Fruit fly (Drosophila melanogaster) whole organism, embryonic: ENCODE measurements around the gene Doa.

ENCODE experiments used
- CG10565 ChIP-seq: fragments of 200-800 bp; sonication (Bioruptor generic); optimal IDR thresholded peaks from 3 replicates; lab custom pipeline; 2016; ENCODE audit warnings: missing biosample characterization, mild to moderate bottlenecking, missing genetic modification characterization
- CG10959 ChIP-seq: fragments of 200-800 bp; sonication (Bioruptor generic); IDR thresholded peaks from 2 replicates; pipeline ENCODE4 v1.3.6; 2022; ENCODE audit warnings: missing biosample characterization, missing genetic modification characterization
- CG11696 ChIP-seq: fragments of 200-800 bp; sonication (Bioruptor generic); IDR thresholded peaks from 2 replicates; pipeline ENCODE4 v1.3.6; 2022; ENCODE audit warnings: missing biosample characterization, missing genetic modification characterization
- CG11723 ChIP-seq: fragments of 200-800 bp; sonication (Bioruptor generic); optimal IDR thresholded peaks from 2 replicates; lab custom pipeline; 2017; ENCODE audit warnings: missing biosample characterization, mild to moderate bottlenecking, missing genetic modification characterization
- CG12104 ChIP-seq: fragments of 200-800 bp; sonication (Bioruptor generic); optimal IDR thresholded peaks from 3 replicates; lab custom pipeline; 2016; ENCODE audit warnings: missing biosample characterization, missing genetic modification characterization
- CG12236 ChIP-seq: fragments of 200-800 bp; sonication (Bioruptor generic); optimal IDR thresholded peaks from 2 replicates; lab custom pipeline; 2016; ENCODE audit warnings: missing biosample characterization, missing genetic modification characterization
- CG12659 ChIP-seq: fragments of 200-800 bp; sonication (Bioruptor generic); optimal IDR thresholded peaks from 3 replicates; lab custom pipeline; 2017; ENCODE audit warnings: mild to moderate bottlenecking, missing biosample characterization, missing genetic modification reagents, missing genetic modification characterization
- CG12942 ChIP-seq: fragments of 200-800 bp; sonication (Bioruptor generic); optimal IDR thresholded peaks from 3 replicates; lab custom pipeline; 2016; ENCODE audit warnings: missing biosample characterization, missing genetic modification characterization
- CG13296 ChIP-seq: fragments of 200-800 bp; sonication (Bioruptor generic); optimal IDR thresholded peaks from 3 replicates; lab custom pipeline; 2018; ENCODE audit warnings: missing biosample characterization, mild to moderate bottlenecking, missing genetic modification characterization
- CG14965 ChIP-seq: fragments of 200-800 bp; sonication (Bioruptor generic); optimal IDR thresholded peaks from 2 replicates; lab custom pipeline; 2016; ENCODE audit warnings: missing biosample characterization, missing genetic modification characterization, borderline replicate concordance
- CG15479 ChIP-seq: fragments of 200-800 bp; sonication (Bioruptor generic); optimal IDR thresholded peaks from 3 replicates; lab custom pipeline; 2019; ENCODE audit warnings: missing biosample characterization, mild to moderate bottlenecking, missing genetic modification characterization, moderate library complexity
- CG17359 ChIP-seq: fragments of 200-800 bp; sonication (Bioruptor generic); optimal IDR thresholded peaks from 3 replicates; lab custom pipeline; 2018; ENCODE audit warnings: missing biosample characterization, mild to moderate bottlenecking, missing genetic modification characterization, moderate library complexity
- CG1832 ChIP-seq: fragments of 200-800 bp; sonication (Bioruptor generic); optimal IDR thresholded peaks from 2 replicates; lab custom pipeline; 2017; ENCODE audit warnings: missing biosample characterization, mild to moderate bottlenecking, missing genetic modification characterization, inconsistent platforms
- CG2129 ChIP-seq: fragments of 200-800 bp; sonication (Bioruptor generic); IDR thresholded peaks from 2 replicates; pipeline ENCODE4 v1.3.6; 2022; ENCODE audit warnings: missing biosample characterization, missing genetic modification characterization; ENCODE audit not compliant: partially characterized antibody
- CG2875 ChIP-seq: fragments of 200-800 bp; sonication (Bioruptor generic); optimal IDR thresholded peaks from 2 replicates; lab custom pipeline; 2017; ENCODE audit warnings: missing biosample characterization, mild to moderate bottlenecking, missing genetic modification characterization, missing genetic modification reagents
- CG4707 ChIP-seq: fragments of 200-800 bp; sonication (Bioruptor generic); optimal IDR thresholded peaks from 2 replicates; lab custom pipeline; 2018; ENCODE audit warnings: missing biosample characterization, mild to moderate bottlenecking, missing genetic modification characterization, moderate library complexity
- CG8290 ChIP-seq, 3 experiments: fragments of 200-800 bp; sonication (Bioruptor generic); optimal IDR thresholded peaks; 2 replicates each; lab custom pipeline; 2016 to 2019; ENCODE audit warnings: missing biosample characterization in 3 of 3, missing genetic modification characterization in 3 of 3, mild to moderate bottlenecking in 2 of 3, moderate library complexity in 1 of 3
- CG9817 ChIP-seq: fragments of 200-800 bp; sonication (Bioruptor generic); optimal IDR thresholded peaks from 2 replicates; lab custom pipeline; 2018; ENCODE audit warnings: missing biosample characterization, mild to moderate bottlenecking, missing genetic modification characterization, moderate library complexity
- Dfd ChIP-seq, 2 experiments: fragments of >200 bp; optimal IDR thresholded peaks; 2 replicates each; lab custom pipeline; 2017; ENCODE audit warnings: missing biosample characterization in 2 of 2, missing genetic modification characterization in 2 of 2
- Elba2 ChIP-seq: fragments of 200-800 bp; sonication (Bioruptor generic); optimal IDR thresholded peaks from 3 replicates; lab custom pipeline; 2016; ENCODE audit warnings: missing biosample characterization, missing genetic modification characterization
- Fer1 ChIP-seq: fragments of 200-800 bp; sonication (Bioruptor generic); optimal IDR thresholded peaks from 2 replicates; lab custom pipeline; 2017; ENCODE audit warnings: missing biosample characterization, mild to moderate bottlenecking, missing genetic modification characterization
- GATAe ChIP-seq: fragments of 200-800 bp; sonication (Bioruptor generic); conservative IDR thresholded peaks from 2 replicates; pipeline ENCODE4 v1.3.6; 2022; ENCODE audit warnings: missing biosample characterization, missing genetic modification characterization
- HLH54F ChIP-seq: fragments of 200-800 bp; sonication (Bioruptor generic); optimal IDR thresholded peaks from 3 replicates; lab custom pipeline; 2016; ENCODE audit warnings: missing biosample characterization, missing genetic modification characterization
- HLHmδ ChIP-seq: fragments of 200-800 bp; sonication (Bioruptor generic); optimal IDR thresholded peaks from 2 replicates; lab custom pipeline; 2018; ENCODE audit warnings: missing biosample characterization, mild to moderate bottlenecking, missing genetic modification characterization, moderate library complexity
- Hand ChIP-seq: fragments of 200-800 bp; sonication (Bioruptor generic); optimal IDR thresholded peaks from 2 replicates; lab custom pipeline; 2017; ENCODE audit warnings: mild to moderate bottlenecking, missing biosample characterization, missing genetic modification reagents, missing genetic modification characterization
- Myb ChIP-seq: fragments of 200-800 bp; sonication (Bioruptor generic); optimal IDR thresholded peaks from 2 replicates; lab custom pipeline; 2016; ENCODE audit warnings: missing biosample characterization, missing genetic modification characterization
- NC2α ChIP-seq: fragments of 200-800 bp; sonication (Bioruptor generic); optimal IDR thresholded peaks from 2 replicates; lab custom pipeline; 2016; ENCODE audit warnings: missing biosample characterization, missing genetic modification characterization
- Taf1 ChIP-seq: fragments of 200-800 bp; sonication (Bioruptor generic); IDR thresholded peaks from 2 replicates; pipeline ENCODE4 v1.3.6; 2022; ENCODE audit warnings: missing biosample characterization, missing genetic modification characterization
- ab ChIP-seq: fragments of 200-800 bp; sonication (Bioruptor generic); optimal IDR thresholded peaks from 2 replicates; lab custom pipeline; 2016; ENCODE audit warnings: missing biosample characterization, missing genetic modification characterization
- ap ChIP-seq: fragments of 200-800 bp; sonication (Bioruptor generic); IDR thresholded peaks from 2 replicates; pipeline ENCODE4 v1.3.6; 2022; ENCODE audit warnings: missing biosample characterization, missing genetic modification characterization
- ase ChIP-seq: fragments of 200-800 bp; sonication (Bioruptor generic); IDR thresholded peaks from 3 replicates; pipeline ENCODE4 v1.3.6; 2022; ENCODE audit warnings: missing biosample characterization, missing genetic modification characterization
- bbx ChIP-seq: fragments of 200-800 bp; sonication (Bioruptor generic); IDR thresholded peaks from 2 replicates; pipeline ENCODE4 v1.3.6; 2022; ENCODE audit warnings: missing biosample characterization, missing genetic modification characterization; ENCODE audit not compliant: partially characterized antibody
- bcd ChIP-seq: fragments of 200-800 bp; sonication (Bioruptor generic); optimal IDR thresholded peaks from 2 replicates; lab custom pipeline; 2017; ENCODE audit warnings: missing biosample characterization, mild to moderate bottlenecking, missing genetic modification characterization
- croc ChIP-seq: fragments of 200-800 bp; sonication (Bioruptor generic); conservative IDR thresholded peaks from 3 replicates; pipeline ENCODE4 v1.3.6; 2022; ENCODE audit warnings: missing biosample characterization, missing genetic modification characterization
- dati ChIP-seq: fragments of 200-800 bp; sonication (Bioruptor generic); IDR thresholded peaks from 2 replicates; pipeline ENCODE4 v1.3.6; 2022; ENCODE audit warnings: missing biosample characterization, missing genetic modification characterization
- disco-r ChIP-seq: fragments of 200-800 bp; sonication (Bioruptor generic); optimal IDR thresholded peaks from 2 replicates; lab custom pipeline; 2016; ENCODE audit warnings: missing biosample characterization, missing genetic modification characterization
- ewg ChIP-seq: fragments of 200-800 bp; sonication (Bioruptor generic); optimal IDR thresholded peaks from 3 replicates; lab custom pipeline; 2017; ENCODE audit warnings: mild to moderate bottlenecking, missing biosample characterization, missing genetic modification reagents, missing genetic modification characterization
- maf-S ChIP-seq: fragments of 200-800 bp; sonication (Bioruptor generic); optimal IDR thresholded peaks from 2 replicates; lab custom pipeline; 2016; ENCODE audit warnings: missing biosample characterization, missing genetic modification characterization
- onecut ChIP-seq: fragments of 200-800 bp; sonication (Bioruptor generic); IDR thresholded peaks from 2 replicates; pipeline ENCODE4 v1.3.6; 2022; ENCODE audit warnings: missing biosample characterization, missing genetic modification characterization
- pita ChIP-seq: fragments of 200-800 bp; sonication (Bioruptor generic); optimal IDR thresholded peaks from 2 replicates; lab custom pipeline; 2017; ENCODE audit warnings: missing biosample characterization, mild to moderate bottlenecking, missing genetic modification characterization
- pum ChIP-seq: fragments of 200-800 bp; sonication (Bioruptor generic); optimal IDR thresholded peaks from 2 replicates; lab custom pipeline; 2016; ENCODE audit warnings: missing biosample characterization, missing genetic modification characterization
- run ChIP-seq: fragments of 200-800 bp; sonication (Bioruptor generic); optimal IDR thresholded peaks from 3 replicates; lab custom pipeline; 2018; ENCODE audit warnings: missing biosample characterization, mild to moderate bottlenecking, missing genetic modification characterization
- scrt ChIP-seq: fragments of 200-800 bp; sonication (Bioruptor generic); optimal IDR thresholded peaks from 2 replicates; lab custom pipeline; 2018; ENCODE audit warnings: missing biosample characterization, mild to moderate bottlenecking, missing genetic modification characterization, moderate library complexity
- sd ChIP-seq: fragments of 200-800 bp; sonication (Bioruptor generic); optimal IDR thresholded peaks from 3 replicates; lab custom pipeline; 2018; ENCODE audit warnings: missing biosample characterization, mild to moderate bottlenecking, missing genetic modification characterization, moderate library complexity
- tup ChIP-seq: fragments of 200-800 bp; sonication (Bioruptor generic); optimal IDR thresholded peaks from 2 replicates; lab custom pipeline; 2016; ENCODE audit warnings: missing biosample characterization, mild to moderate bottlenecking, missing genetic modification characterization, moderate library complexity
- twi ChIP-seq: fragments of 200-800 bp; optimal IDR thresholded peaks from 2 replicates; lab custom pipeline; 2019; ENCODE audit warnings: missing biosample characterization, mild to moderate bottlenecking, missing genetic modification characterization, moderate library complexity
- wek ChIP-seq: fragments of 200-800 bp; sonication (Bioruptor generic); optimal IDR thresholded peaks from 3 replicates; lab custom pipeline; 2018; ENCODE audit warnings: missing biosample characterization, mild to moderate bottlenecking, missing genetic modification characterization, moderate library complexity
- yki ChIP-seq: fragments of >200 bp; optimal IDR thresholded peaks from 3 replicates; lab custom pipeline; 2018
- zfh2 ChIP-seq: fragments of 200-800 bp; sonication (Bioruptor generic); optimal IDR thresholded peaks from 2 replicates; lab custom pipeline; 2016; ENCODE audit warnings: missing biosample characterization, missing genetic modification characterization

Doa gene

DNA sequence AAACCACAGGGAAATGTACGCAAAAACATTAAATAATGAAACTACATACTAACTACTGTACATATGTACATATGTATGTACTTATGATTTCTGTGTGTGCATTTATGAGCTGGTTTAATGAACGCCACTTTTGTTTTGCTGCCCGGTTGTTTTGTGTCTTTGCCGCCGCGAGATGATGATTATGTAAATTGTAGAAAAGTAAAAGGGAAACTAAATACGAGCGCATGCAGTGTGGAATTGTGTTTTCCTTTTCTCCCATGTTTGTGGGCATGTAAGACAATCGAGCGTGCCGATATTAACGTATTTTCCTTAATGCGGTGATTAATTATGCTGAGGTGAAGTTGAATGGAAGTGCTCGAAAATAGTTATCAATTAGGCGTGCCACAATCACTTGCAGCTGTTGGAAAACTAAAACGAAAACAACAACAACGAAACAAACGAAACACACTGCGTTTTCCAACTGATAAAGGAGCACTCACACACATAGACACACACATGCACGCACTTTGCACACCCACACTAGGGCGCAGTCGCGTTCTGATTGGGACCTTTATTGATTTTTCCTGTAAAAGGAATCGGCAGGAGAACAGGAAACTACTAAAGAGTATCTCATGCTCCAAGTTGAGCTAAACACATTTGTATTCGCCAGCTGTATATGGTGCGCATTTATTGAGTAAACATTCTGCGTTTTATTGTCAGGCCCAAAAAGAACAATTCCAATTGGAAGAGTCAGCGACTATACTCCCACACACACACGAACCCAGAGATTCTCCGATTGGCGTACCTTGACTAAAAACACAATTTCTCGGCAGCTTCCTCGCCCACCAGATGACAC lies 43.9 kb upstream of the Doa start (continued):
- TF ChIP-seq Elba2 (GFP tag; lab: Kevin White, UChicago) (peak; percentile 92), Fer1 (GFP tag; lab: Kevin White, UChicago) (no peak), CG12236 (GFP tag; lab: Kevin White, UChicago) (peak; percentile 24), maf-S (GFP tag; lab: Kevin White, UChicago) (no peak), zfh2 (GFP tag; lab: Kevin White, UChicago) (no peak), tup (GFP tag; lab: Kevin White, UChicago) (no peak), CG1832 (GFP tag; lab: Kevin White, UChicago) (no peak), CG2129 (no peak), pita (GFP tag; lab: Kevin White, UChicago) (no peak), run (no peak), ase (GFP tag; lab: Robert Waterston, UW) (no peak), ewg (GFP tag; lab: Kevin White, UChicago) (peak; percentile 46), wek (GFP tag; lab: Kevin White, UChicago) (no peak), scrt (GFP tag; lab: Kevin White, UChicago) (no peak), Myb (no peak), CG11723 (no peak), CG2875 (GFP tag; lab: Kevin White, UChicago) (no peak), NC2α (GFP tag; lab: Kevin White, UChicago) (no peak), CG13296 (GFP tag; lab: Kevin White, UChicago) (no peak), CG11696 (GFP tag; lab: Robert Waterston, UW) (no peak), ap (GFP tag; lab: Robert Waterston, UW) (no peak), bcd (GFP tag; lab: Kevin White, UChicago) (no peak), dati (no peak), Taf1 (GFP tag; lab: Robert Waterston, UW) (no peak), GATAe (no peak), croc (GFP tag; lab: Robert Waterston, UW) (no peak), CG17359 (tag; lab: Kevin White, UChicago) (no peak), HLHmδ (no peak), ab (no peak), CG10959 (GFP tag; lab: Robert Waterston, UW) (no peak), CG10565 (no peak), CG12104 (GFP tag; lab: Kevin White, UChicago) (no peak), Hand (GFP tag; lab: Kevin White, UChicago) (no peak), sd (tag; lab: Kevin White, UChicago) (no peak), CG12942 (GFP tag; lab: Kevin White, UChicago) (no peak), HLH54F (GFP tag; lab: Kevin White, UChicago) (no peak), pum (GFP tag; lab: Kevin White, UChicago) (no peak), CG12659 (no peak), bbx (0 out of 2 replicates have a peak, but pooled peaks have one; percentile 19), yki (no peak), CG14965 (GFP tag; lab: Kevin White, UChicago) (no peak), twi (tag; lab: Kevin White, UChicago) (no peak), CG15479 (peak; percentile 92), Dfd (GFP tag; optimal IDR thresholded peaks at IDR 0.05; lab: Kevin White, UChicago) (no peak), onecut (peak; percentile 98), CG8290 (GFP tag; optimal IDR thresholded peaks at IDR 0.05; lab: Kevin White, UChicago) (no peak), CG8290 (tag; optimal IDR thresholded peaks at IDR 0.05; lab: Kevin White, UChicago) (no peak), CG9817 (tag; lab: Kevin White, UChicago) (no peak), CG4707 (GFP tag; lab: Kevin White, UChicago) (no peak), disco-r (GFP tag; lab: Kevin White, UChicago) (no peak)
